Fruit fly (Drosophila melanogaster): ENCODE data around the gene CG5167.

The CG5167 gene

dm6 chr3R:12431030-12431489 lies 24.7 kb downstream of the CG5167 start, which contains the start of gene Prosalpha2 (continued):
- no peak for TF ChIP-seq klu (GFP tag; IDR thresholded peaks at IDR 0.05)
- TF ChIP-seq CG8478 (optimal IDR thresholded peaks at IDR 0.05) = no peak
- no peak for TF ChIP-seq GATAe (GFP tag; conservative IDR thresholded peaks at IDR 0.05)
- peak; percentile 1 for TF ChIP-seq Fer3 (tag; optimal IDR thresholded peaks at IDR 0.05)
- no peak for TF ChIP-seq NFAT (GFP tag; IDR thresholded peaks at IDR 0.05)
- TF ChIP-seq HmgZ (tag; optimal IDR thresholded peaks at IDR 0.05) = peak; percentile 13
- TF ChIP-seq CG9215 (GFP tag; IDR thresholded peaks at IDR 0.05) = no peak
- TF ChIP-seq Dip3 (GFP tag; optimal IDR thresholded peaks at IDR 0.05) = no peak
- TF ChIP-seq CG5953 (GFP tag; IDR thresholded peaks at IDR 0.05) = no peak
- no peak for TF ChIP-seq kah (GFP tag; optimal IDR thresholded peaks at IDR 0.05)
- no peak for TF ChIP-seq pnt (GFP tag; optimal IDR thresholded peaks at IDR 0.05)
- no peak for TF ChIP-seq CG4707 (GFP tag; optimal IDR thresholded peaks at IDR 0.05)
- no peak for TF ChIP-seq Dip2 (GFP tag; IDR thresholded peaks at IDR 0.05)
- TF ChIP-seq CG15479 (GFP tag; optimal IDR thresholded peaks at IDR 0.05) = no peak
- TF ChIP-seq crol (GFP tag; IDR thresholded peaks at IDR 0.05) = no peak
- TF ChIP-seq Atf6 (GFP tag; IDR thresholded peaks at IDR 0.05) = no peak
- no peak for TF ChIP-seq exex (tag; optimal IDR thresholded peaks at IDR 0.05)
- no peak for TF ChIP-seq Rx (GFP tag; IDR thresholded peaks at IDR 0.05)
- no peak; the same call in 1 of the 2 replicates for TF ChIP-seq Drgx (GFP tag; IDR thresholded peaks at IDR 0.05)

dm6 chr3R:12433764-12434163 lies 27.4 kb downstream of the CG5167 start, which contains the start of the genes Aos1 and Srlp:
Aos1 (minus strand) TSS chr3R:12433822.
Srlp (plus strand) TSS chr3R:12434098.
- TF ChIP-seq vfl (GFP tag; optimal IDR thresholded peaks at IDR 0.05) (no peak), CG1602 (GFP tag; optimal IDR thresholded peaks at IDR 0.05) (peak; percentile 3), Hand (GFP tag; optimal IDR thresholded peaks at IDR 0.05) (no peak), crp (GFP tag; optimal IDR thresholded peaks at IDR 0.05) (no peak), Atf6 (GFP tag; IDR thresholded peaks at IDR 0.05) (no peak), CG18011 (GFP tag; optimal IDR thresholded peaks at IDR 0.05) (peak; percentile 11), CG33557 (GFP tag; optimal IDR thresholded peaks at IDR 0.05) (peak; percentile 34), stwl (tag; optimal IDR thresholded peaks at IDR 0.05) (peak; percentile 53), NC2α (GFP tag; optimal IDR thresholded peaks at IDR 0.05) (no peak), E2f1 (GFP tag; IDR thresholded peaks at IDR 0.05) (0 out of 2 replicates have a peak, but pooled peaks have one; percentile 8), CG34376 (GFP tag; optimal IDR thresholded peaks at IDR 0.05) (peak; percentile 17), CG15514 (GFP tag; optimal IDR thresholded peaks at IDR 0.05) (peak; percentile 58), nerfin-1 (tag; optimal IDR thresholded peaks at IDR 0.05) (peak; percentile 59), knrl (GFP tag; IDR thresholded peaks at IDR 0.05; ENCODE audit: partially characterized antibody) (0 out of 3 replicates have a peak, but pooled peaks have one; percentile 36), Sry-β (GFP tag; optimal IDR thresholded peaks at IDR 0.05) (peak; percentile 98), E2f2 (GFP tag; IDR thresholded peaks at IDR 0.05) (peak; percentile 69), Rfx (GFP tag; IDR thresholded peaks at IDR 0.05) (0 out of 2 replicates have a peak, but pooled peaks have one; percentile 36), HmgZ (tag; optimal IDR thresholded peaks at IDR 0.05) (peak; percentile 51), CG12071 (GFP tag; optimal IDR thresholded peaks at IDR 0.05) (no peak), CG2116 (GFP tag; optimal IDR thresholded peaks at IDR 0.05) (peak; percentile 59), Bgb (GFP tag; IDR thresholded peaks at IDR 0.05; ENCODE audit: partially characterized antibody) (no peak), CG17359 (tag; optimal IDR thresholded peaks at IDR 0.05) (peak; percentile 35), wdn (GFP tag; IDR thresholded peaks at IDR 0.05) (no peak), CG1529 (GFP tag; optimal IDR thresholded peaks at IDR 0.05) (no peak), Max (GFP tag; optimal IDR thresholded peaks at IDR 0.05) (peak; percentile 56), CG13287 (GFP tag; IDR thresholded peaks at IDR 0.05; ENCODE audit: partially characterized antibody) (peak; percentile 35; the same call in 1 of the 2 replicates), hb (GFP tag; IDR thresholded peaks at IDR 0.05; ENCODE audit: partially characterized antibody) (no peak), Doc3 (GFP tag; IDR thresholded peaks at IDR 0.05; ENCODE audit: partially characterized antibody) (no peak), Spps (tag; optimal IDR thresholded peaks at IDR 0.05) (no peak), YL-1 (GFP tag; optimal IDR thresholded peaks at IDR 0.05) (peak; percentile 63), Abd-B (GFP tag; optimal IDR thresholded peaks at IDR 0.05) (peak; percentile 62), CG17829 (tag; optimal IDR thresholded peaks at IDR 0.05) (peak; percentile 66), CG7556 (GFP tag; optimal IDR thresholded peaks at IDR 0.05) (peak; percentile 40)

All from whole organism, embryonic.